Worm (Caenorhabditis elegans): ENCODE data around the gene dmsr-11.

ce11 chrV:6762361-6762760, 41.5 kb downstream of the dmsr-11 start, which contains the start of gene T25F10.4:
- TF ChIP-seq lin-39 (tag; optimal IDR thresholded peaks at IDR 0.05) (no peak), unc-130 (tag; optimal IDR thresholded peaks at IDR 0.05) (no peak), snpc-4 (tag; optimal IDR thresholded peaks at IDR 0.05) (no peak), unc-86 (tag; optimal IDR thresholded peaks at IDR 0.05) (no peak), unc-30 (tag; optimal IDR thresholded peaks at IDR 0.05) (no peak), sox-4 (tag; optimal IDR thresholded peaks at IDR 0.05) (no peak), ztf-4 (tag; optimal IDR thresholded peaks at IDR 0.05) (no peak)
